Fruit fly (Drosophila melanogaster): Measurements from ENCODE around the gene cas.
A peak's percentile ranks its signal among the peaks of the same experiment; 100 is the strongest.

cas gene

dm6 chr3R:5742278-5743196 is 25.9 kb upstream of the cas start, which contains the start of the genes Sym and Madm (continued):
- peak; percentile 7 for TF ChIP-seq Mad (GFP tag; optimal IDR thresholded peaks at IDR 0.05)
- TF ChIP-seq NK7.1 (GFP tag; optimal IDR thresholded peaks at IDR 0.05), result no peak
- peak; percentile 45 for TF ChIP-seq ind (GFP tag; optimal IDR thresholded peaks at IDR 0.05)
- TF ChIP-seq CG3065 (GFP tag; optimal IDR thresholded peaks at IDR 0.05), result no peak
- TF ChIP-seq CG3847 (GFP tag; IDR thresholded peaks at IDR 0.05), result peak; percentile 36; the same call in 1 of the 2 replicates
- peak; percentile 33 for TF ChIP-seq CG18011 (GFP tag; optimal IDR thresholded peaks at IDR 0.05)
- TF ChIP-seq Sox102F (GFP tag; optimal IDR thresholded peaks at IDR 0.05), result no peak
- peak; percentile 33 for TF ChIP-seq CG1602 (GFP tag; optimal IDR thresholded peaks at IDR 0.05)
- no peak for TF ChIP-seq toy (GFP tag; IDR thresholded peaks at IDR 0.05)
- TF ChIP-seq Mes4 (GFP tag; optimal IDR thresholded peaks at IDR 0.05), result no peak
- TF ChIP-seq fd102C (GFP tag; optimal IDR thresholded peaks at IDR 0.05), result no peak
- TF ChIP-seq CG7786 (GFP tag; optimal IDR thresholded peaks at IDR 0.05), result peak; percentile 1
- no peak for TF ChIP-seq CG4328 (GFP tag; optimal IDR thresholded peaks at IDR 0.05)
- TF ChIP-seq gcm (GFP tag; optimal IDR thresholded peaks at IDR 0.05), result peak; percentile 21
- TF ChIP-seq sens-2 (GFP tag; IDR thresholded peaks at IDR 0.05), result no peak
- TF ChIP-seq repo (GFP tag; optimal IDR thresholded peaks at IDR 0.05), result peak; percentile 7
- peak; percentile 40 for TF ChIP-seq maf-S (GFP tag; optimal IDR thresholded peaks at IDR 0.05)
- no peak for TF ChIP-seq CG12104 (GFP tag; optimal IDR thresholded peaks at IDR 0.05)
- TF ChIP-seq tup (GFP tag; optimal IDR thresholded peaks at IDR 0.05), result no peak
- TF ChIP-seq CG17829 (tag; optimal IDR thresholded peaks at IDR 0.05), result peak; percentile 31
- TF ChIP-seq CG32767 (GFP tag; IDR thresholded peaks at IDR 0.05), result no peak
- TF ChIP-seq HLH54F (GFP tag; optimal IDR thresholded peaks at IDR 0.05), result peak; percentile 69
- TF ChIP-seq mam (GFP tag; optimal IDR thresholded peaks at IDR 0.05), result peak; percentile 70
- no peak for TF ChIP-seq CG11695 (GFP tag; IDR thresholded peaks at IDR 0.05)
- TF ChIP-seq Rfx (GFP tag; IDR thresholded peaks at IDR 0.05), result peak; percentile 48; the same call in 1 of the 2 replicates
- TF ChIP-seq fd64A (GFP tag; optimal IDR thresholded peaks at IDR 0.05), result no peak
- TF ChIP-seq Dek (tag; optimal IDR thresholded peaks at IDR 0.05), result peak; percentile 16
- TF ChIP-seq CG11398 (GFP tag; optimal IDR thresholded peaks at IDR 0.05), result peak; percentile 28
- TF ChIP-seq CG10979 (tag; optimal IDR thresholded peaks at IDR 0.05), result peak; percentile 4
- TF ChIP-seq dmrt11E (tag; optimal IDR thresholded peaks at IDR 0.05), result peak; percentile 43

- TF ChIP-seq H15 (GFP tag; IDR thresholded peaks at IDR 0.05), result 0 out of 3 replicates have a peak, but pooled peaks have one; percentile 31
- TF ChIP-seq bbx (GFP tag; IDR thresholded peaks at IDR 0.05; ENCODE audit: partially characterized antibody), result no peak
- TF ChIP-seq CG18011 (GFP tag; optimal IDR thresholded peaks at IDR 0.05), result no peak
- TF ChIP-seq Med (GFP tag), result peak; percentile 62
- TF ChIP-seq nom (GFP tag; optimal IDR thresholded peaks at IDR 0.05), result peak; percentile 26
- TF ChIP-seq CG14667 (GFP tag; IDR thresholded peaks at IDR 0.05), result no peak
- no peak for TF ChIP-seq Meics (GFP tag; optimal IDR thresholded peaks at IDR 0.05)
- no peak for TF ChIP-seq Lpt (GFP tag; optimal IDR thresholded peaks at IDR 0.05)
- 0 out of 3 replicates have a peak, but pooled peaks have one; percentile 36 for TF ChIP-seq CG7963 (GFP tag; IDR thresholded peaks at IDR 0.05; ENCODE audit: partially characterized antibody)
Measured at dm6 chr3R:5737263-5737662, 20.7 kb upstream of the cas start.

All from whole organism, embryonic.